Fruit fly (Drosophila melanogaster): ENCODE measurements around the gene Prosbeta3.

The Prosbeta3 gene

DNA sequence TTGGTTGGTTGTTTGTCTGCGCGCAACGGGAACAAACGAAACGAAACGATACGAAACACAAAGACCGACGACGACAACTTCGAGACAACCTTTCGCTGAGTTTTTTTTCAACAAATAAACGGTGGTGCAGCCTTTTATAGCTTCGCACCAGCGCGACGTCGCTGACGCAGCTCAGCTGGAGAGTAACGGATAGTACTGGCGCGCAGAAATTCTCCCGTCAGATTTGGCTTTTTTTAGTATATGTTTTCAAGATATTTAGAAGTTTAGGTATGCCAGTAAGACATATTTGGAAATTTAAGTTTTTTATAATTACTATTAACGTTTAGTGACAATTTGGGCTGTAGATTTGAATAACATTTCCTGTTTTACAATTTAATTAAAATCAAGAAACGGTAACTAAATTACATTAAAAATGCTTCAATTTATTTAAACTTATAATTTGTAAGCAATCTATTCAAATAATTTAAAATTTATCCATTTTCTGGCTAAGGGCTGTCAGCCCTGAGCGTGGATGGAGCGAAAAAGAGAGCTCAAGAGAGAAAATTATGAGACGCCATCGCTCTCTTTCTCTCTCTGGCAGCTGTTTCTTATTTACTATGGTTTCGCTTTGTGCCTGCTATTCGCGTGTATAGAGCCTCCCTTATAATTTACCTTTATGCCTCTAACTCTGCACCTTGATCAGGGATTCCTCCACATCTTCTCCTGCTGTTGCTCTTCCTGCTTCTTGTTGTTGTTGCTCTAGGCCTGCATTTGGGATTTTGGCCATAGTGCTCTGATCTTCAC is 27.8 kb upstream of the Prosbeta3 start (continued):
- no peak for TF ChIP-seq zf30C (GFP tag; optimal IDR thresholded peaks at IDR 0.05)
- peak; percentile 65 for TF ChIP-seq CG12219 (GFP tag; optimal IDR thresholded peaks at IDR 0.05)
- peak; percentile 88 for TF ChIP-seq CG30403 (GFP tag; optimal IDR thresholded peaks at IDR 0.05)
- no peak for TF ChIP-seq Ets65A (GFP tag)
- peak; percentile 29 for TF ChIP-seq ems (GFP tag; optimal IDR thresholded peaks at IDR 0.05)
- 0 out of 3 replicates have a peak, but pooled peaks have one; percentile 15 for TF ChIP-seq CG34224 (GFP tag; IDR thresholded peaks at IDR 0.05; ENCODE audit: partially characterized antibody)
- peak; percentile 63 for TF ChIP-seq CG1602 (GFP tag; optimal IDR thresholded peaks at IDR 0.05)
- TF ChIP-seq CG10543 (GFP tag; optimal IDR thresholded peaks at IDR 0.05) = peak; percentile 91
- peak; percentile 85 for TF ChIP-seq CG6683 (GFP tag; optimal IDR thresholded peaks at IDR 0.05)
- no peak for TF ChIP-seq CG6791 (GFP tag; IDR thresholded peaks at IDR 0.05; ENCODE audit: partially characterized antibody)
- no peak for TF ChIP-seq CG10565 (GFP tag; optimal IDR thresholded peaks at IDR 0.05)
- no peak for TF ChIP-seq CG1832 (GFP tag; optimal IDR thresholded peaks at IDR 0.05)
- peak; percentile 39 for TF ChIP-seq CG3838 (GFP tag; optimal IDR thresholded peaks at IDR 0.05)
- peak; percentile 86 for TF ChIP-seq CG10267 (tag; optimal IDR thresholded peaks at IDR 0.05)
- peak; percentile 40; the same call in 1 of the 3 replicates for TF ChIP-seq jigr1 (GFP tag; IDR thresholded peaks at IDR 0.05)
- TF ChIP-seq CG14710 (tag; optimal IDR thresholded peaks at IDR 0.05) = peak; percentile 87
- no peak for TF ChIP-seq CG17612 (GFP tag; IDR thresholded peaks at IDR 0.05)
- peak; percentile 55 for TF ChIP-seq CG12942 (GFP tag; optimal IDR thresholded peaks at IDR 0.05)
- TF ChIP-seq Nf-YA (GFP tag; IDR thresholded peaks at IDR 0.05) = 0 out of 2 replicates have a peak, but pooled peaks have one; percentile 8
- peak; percentile 60 to 75 for TF ChIP-seq bsh (GFP tag; optimal IDR thresholded peaks at IDR 0.05)
- TF ChIP-seq grn (GFP tag; optimal IDR thresholded peaks at IDR 0.05) = peak; percentile 14
- TF ChIP-seq mam (GFP tag; optimal IDR thresholded peaks at IDR 0.05) = peak; percentile 8
- peak in 1 of 2 experiments; percentile 93 for TF ChIP-seq eve (GFP tag; optimal IDR thresholded peaks at IDR 0.05)
- TF ChIP-seq zen2 (GFP tag; IDR thresholded peaks at IDR 0.05; ENCODE audit: partially characterized antibody) = no peak
- TF ChIP-seq GATAe (GFP tag; conservative IDR thresholded peaks at IDR 0.05) = no peak
- peak; percentile 64 for TF ChIP-seq Hsf (GFP tag; optimal IDR thresholded peaks at IDR 0.05)
- no peak for TF ChIP-seq btn (GFP tag; optimal IDR thresholded peaks at IDR 0.05)
- TF ChIP-seq BtbVII (GFP tag; optimal IDR thresholded peaks at IDR 0.05) = peak; percentile 87
- peak; percentile 92 for TF ChIP-seq gem (tag; optimal IDR thresholded peaks at IDR 0.05)
- peak; percentile 57 for TF ChIP-seq ind (GFP tag; optimal IDR thresholded peaks at IDR 0.05)
- TF ChIP-seq CG11695 (GFP tag; IDR thresholded peaks at IDR 0.05) = peak; percentile 80
- peak; percentile 82 for TF ChIP-seq bcd (GFP tag; optimal IDR thresholded peaks at IDR 0.05)
- TF ChIP-seq shn (GFP tag; optimal IDR thresholded peaks at IDR 0.05) = no peak
- peak; percentile 66 for TF ChIP-seq kay (GFP tag; optimal IDR thresholded peaks at IDR 0.05)
- TF ChIP-seq Dbx (GFP tag; IDR thresholded peaks at IDR 0.05) = peak; percentile 68
- peak; percentile 25 for TF ChIP-seq maf-S (GFP tag; optimal IDR thresholded peaks at IDR 0.05)
- TF ChIP-seq CG8290 (GFP tag; optimal IDR thresholded peaks at IDR 0.05) = peak; percentile 50
- TF ChIP-seq CG8290 (tag; optimal IDR thresholded peaks at IDR 0.05) = peak; percentile 62 to 88
- peak; percentile 76 for TF ChIP-seq Drgx (GFP tag; IDR thresholded peaks at IDR 0.05)
- TF ChIP-seq CG4424 (GFP tag; optimal IDR thresholded peaks at IDR 0.05) = peak; percentile 77
- TF ChIP-seq Eip74EF (GFP tag; optimal IDR thresholded peaks at IDR 0.05) = peak in 1 of 2 experiments; percentile 87
- TF ChIP-seq Ravus (GFP tag; IDR thresholded peaks at IDR 0.05) = peak; percentile 12; the same call in 1 of the 2 replicates
- peak; percentile 82 for TF ChIP-seq Deaf1 (tag; optimal IDR thresholded peaks at IDR 0.05)
- peak; percentile 63; the same call in 1 of the 3 replicates for TF ChIP-seq otp (GFP tag; IDR thresholded peaks at IDR 0.05)
- no peak for TF ChIP-seq p53 (GFP tag; optimal IDR thresholded peaks at IDR 0.05)
- TF ChIP-seq CG10321 (GFP tag; IDR thresholded peaks at IDR 0.05) = no peak
- peak; percentile 91 for TF ChIP-seq CG12659 (GFP tag; optimal IDR thresholded peaks at IDR 0.05)
- TF ChIP-seq Hmx (GFP tag; optimal IDR thresholded peaks at IDR 0.05) = peak; percentile 32
- TF ChIP-seq CG9817 (tag; optimal IDR thresholded peaks at IDR 0.05) = peak; percentile 72

Data from whole organism, embryonic.